Fruit fly (Drosophila melanogaster): ENCODE data around the gene CG5866.

CG5866 gene

dm6 chr3R:17386168-17386819, 29.2 kb upstream of the CG5866 start (continued):
- TF ChIP-seq CHES-1-like (GFP tag; optimal IDR thresholded peaks at IDR 0.05), result no peak
- no peak for TF ChIP-seq ERR (GFP tag; optimal IDR thresholded peaks at IDR 0.05)
- TF ChIP-seq gcm (GFP tag; optimal IDR thresholded peaks at IDR 0.05), result peak; percentile 48
- peak; percentile 39 for TF ChIP-seq E2f2 (GFP tag; IDR thresholded peaks at IDR 0.05)
- no peak for TF ChIP-seq Dll (GFP tag; IDR thresholded peaks at IDR 0.05; ENCODE audit: partially characterized antibody)
- no peak for TF ChIP-seq CG14860 (GFP tag; IDR thresholded peaks at IDR 0.05; ENCODE audit: partially characterized antibody)
- peak; percentile 53 for TF ChIP-seq CG32532 (GFP tag; IDR thresholded peaks at IDR 0.05)
- TF ChIP-seq CrebB (tag; optimal IDR thresholded peaks at IDR 0.05), result no peak
- TF ChIP-seq ab (GFP tag; optimal IDR thresholded peaks at IDR 0.05), result no peak
- peak; percentile 73 for TF ChIP-seq CG7839 (tag; optimal IDR thresholded peaks at IDR 0.05)
- no peak for TF ChIP-seq Ets97D (GFP tag; optimal IDR thresholded peaks at IDR 0.05)
- peak; percentile 28; the same call in 1 of the 2 replicates for TF ChIP-seq CG1024 (GFP tag; IDR thresholded peaks at IDR 0.05)
- TF ChIP-seq CG2116 (GFP tag; optimal IDR thresholded peaks at IDR 0.05), result no peak
- TF ChIP-seq Fer2 (tag; optimal IDR thresholded peaks at IDR 0.05), result peak; percentile 42
- no peak; the same call in 1 of the 2 replicates for TF ChIP-seq MBD-R2 (GFP tag; IDR thresholded peaks at IDR 0.05)
- no peak for TF ChIP-seq her (GFP tag; optimal IDR thresholded peaks at IDR 0.05)
- no peak for TF ChIP-seq CG8478 (optimal IDR thresholded peaks at IDR 0.05)
- no peak for TF ChIP-seq exex (tag; optimal IDR thresholded peaks at IDR 0.05)
- no peak for TF ChIP-seq CG3163 (GFP tag; optimal IDR thresholded peaks at IDR 0.05)
- peak; percentile 13 for TF ChIP-seq CG18011 (GFP tag; optimal IDR thresholded peaks at IDR 0.05)
- no peak for TF ChIP-seq ash1 (GFP tag; optimal IDR thresholded peaks at IDR 0.05)
- peak; percentile 55; the same call in 1 of the 2 replicates for TF ChIP-seq Gsc (GFP tag; IDR thresholded peaks at IDR 0.05)
- TF ChIP-seq CG18764 (GFP tag; optimal IDR thresholded peaks at IDR 0.05), result peak; percentile 39
- no peak for TF ChIP-seq CG10431 (GFP tag; optimal IDR thresholded peaks at IDR 0.05)
- peak; percentile 21 for TF ChIP-seq NC2α (GFP tag; optimal IDR thresholded peaks at IDR 0.05)
- peak; percentile 80 for TF ChIP-seq esg (GFP tag; conservative IDR thresholded peaks at IDR 0.05)
- TF ChIP-seq run (tag; optimal IDR thresholded peaks at IDR 0.05), result peak; percentile 55
- TF ChIP-seq CG8290 (GFP tag; optimal IDR thresholded peaks at IDR 0.05), result peak; percentile 11
- TF ChIP-seq CG8290 (tag; optimal IDR thresholded peaks at IDR 0.05), result peak in 1 of 2 experiments; percentile 63
- TF ChIP-seq Jarid2 (GFP tag; optimal IDR thresholded peaks at IDR 0.05), result no peak
- no peak for TF ChIP-seq zf30C (GFP tag; optimal IDR thresholded peaks at IDR 0.05)
- 0 out of 2 replicates have a peak, but pooled peaks have one; percentile 18 for TF ChIP-seq CG16779 (GFP tag; IDR thresholded peaks at IDR 0.05)
- no peak for TF ChIP-seq emc (GFP tag; optimal IDR thresholded peaks at IDR 0.05)
- TF ChIP-seq CG8388 (GFP tag; optimal IDR thresholded peaks at IDR 0.05), result peak; percentile 73
- TF ChIP-seq CG10147 (GFP tag; optimal IDR thresholded peaks at IDR 0.05), result peak; percentile 45
- TF ChIP-seq gcm2 (GFP tag; optimal IDR thresholded peaks at IDR 0.05), result no peak
- peak; percentile 66; the same call in 3 of the 4 replicates for TF ChIP-seq Gug (GFP tag; IDR thresholded peaks at IDR 0.05)
- TF ChIP-seq Nf-YC (tag; optimal IDR thresholded peaks at IDR 0.05), result peak; percentile 6
- peak; percentile 11 for TF ChIP-seq sug (tag; optimal IDR thresholded peaks at IDR 0.05)
- TF ChIP-seq z (GFP tag; IDR thresholded peaks at IDR 0.05), result no peak
- peak; percentile 76 for TF ChIP-seq ken (GFP tag; IDR thresholded peaks at IDR 0.05)
- TF ChIP-seq Lpt (GFP tag; optimal IDR thresholded peaks at IDR 0.05), result no peak
- TF ChIP-seq CG6654 (GFP tag; optimal IDR thresholded peaks at IDR 0.05), result peak; percentile 47
- TF ChIP-seq ems (GFP tag; optimal IDR thresholded peaks at IDR 0.05), result peak; percentile 68
- TF ChIP-seq CG17829 (tag; optimal IDR thresholded peaks at IDR 0.05), result peak; percentile 69
- TF ChIP-seq CG17361 (GFP tag; IDR thresholded peaks at IDR 0.05), result peak; percentile 63; the same call in 2 of the 3 replicates
- peak; percentile 42 for TF ChIP-seq CG15696 (tag; optimal IDR thresholded peaks at IDR 0.05)
- TF ChIP-seq aop (GFP tag; IDR thresholded peaks at IDR 0.05), result peak; percentile 42; the same call in 1 of the 2 replicates
- no peak for TF ChIP-seq ftz-f1 (GFP tag; optimal IDR thresholded peaks at IDR 0.05)
- no peak for TF ChIP-seq pb (GFP tag; optimal IDR thresholded peaks at IDR 0.05)
- TF ChIP-seq CG14965 (GFP tag; optimal IDR thresholded peaks at IDR 0.05; ENCODE audit: borderline replicate concordance), result no peak
